Worm (Caenorhabditis elegans) whole organism, young adult: Measurements from ENCODE around the gene idpc-5.

Experiments
- B0261.1 ChIP-seq: sonication (generic microtip); optimal IDR thresholded peaks from 2 replicates; lab custom pipeline; 2016; ENCODE audit warnings: mild to moderate bottlenecking, missing genetic modification characterization, moderate library complexity, missing compliant biosample characterization
- C17E4.6 ChIP-seq: fragments of 200-800 bp; sonication (Bioruptor generic); IDR thresholded peaks from 2 replicates; pipeline ENCODE4 v1.3.6; 2022; ENCODE audit warnings: missing genetic modification reagents, missing genetic modification characterization, missing compliant biosample characterization
- D2030.7 ChIP-seq: fragments of 200-800 bp; sonication (Bioruptor generic); IDR thresholded peaks from 2 replicates; pipeline ENCODE4 v1.3.6; 2022; ENCODE audit warnings: missing genetic modification reagents, missing genetic modification characterization, missing compliant biosample characterization
- F10E7.11 ChIP-seq: sonication (generic microtip); optimal IDR thresholded peaks from 2 replicates; lab custom pipeline; 2017; ENCODE audit warnings: mild to moderate bottlenecking, missing genetic modification characterization, moderate library complexity, missing compliant biosample characterization
- F37B4.10 ChIP-seq: fragments of 200-800 bp; sonication (Bioruptor generic); IDR thresholded peaks from 2 replicates; pipeline ENCODE4 v1.3.6; 2022; ENCODE audit warnings: missing genetic modification characterization, missing compliant biosample characterization
- F39B2.1 ChIP-seq: fragments of 200-800 bp; sonication (Bioruptor generic); IDR thresholded peaks from 2 replicates; pipeline ENCODE4 v1.3.6; 2022; ENCODE audit warnings: missing genetic modification reagents, missing genetic modification characterization, missing compliant biosample characterization
- F57A8.1 ChIP-seq: fragments of 200-800 bp; sonication (Bioruptor generic); optimal IDR thresholded peaks from 2 replicates; lab custom pipeline; 2018; ENCODE audit warnings: mild to moderate bottlenecking, missing genetic modification characterization, moderate library complexity, missing compliant biosample characterization
- K11D2.4 ChIP-seq: fragments of 200-800 bp; sonication (Bioruptor generic); IDR thresholded peaks from 2 replicates; pipeline ENCODE4 v1.3.6; 2022; ENCODE audit warnings: missing genetic modification reagents, missing genetic modification characterization, missing compliant biosample characterization
- K12H6.12 ChIP-seq: fragments of 200-800 bp; sonication (Bioruptor generic); optimal IDR thresholded peaks from 2 replicates; lab custom pipeline; 2018; ENCODE audit warnings: mild to moderate bottlenecking, missing genetic modification characterization, missing compliant biosample characterization
- T07F8.4 ChIP-seq: sonication (generic microtip); optimal IDR thresholded peaks from 2 replicates; lab custom pipeline; 2016; ENCODE audit warnings: mild to moderate bottlenecking, missing genetic modification characterization, moderate library complexity, missing compliant biosample characterization
- Y53F4B.3 ChIP-seq: fragments of 200-800 bp; sonication (Bioruptor generic); IDR thresholded peaks from 2 replicates; pipeline ENCODE4 v1.3.6; 2022; ENCODE audit warnings: missing genetic modification reagents, missing genetic modification characterization, missing compliant biosample characterization
- Y95B8A.8 ChIP-seq: fragments of 200-800 bp; sonication (Bioruptor generic); IDR thresholded peaks from 2 replicates; pipeline ENCODE4 v1.3.6; 2022; ENCODE audit warnings: missing genetic modification reagents, missing genetic modification characterization, missing compliant biosample characterization
- attf-3 ChIP-seq: fragments of 200-800 bp; sonication (Bioruptor generic); conservative IDR thresholded peaks from 2 replicates; pipeline ENCODE4 v1.3.6; 2022; ENCODE audit warnings: missing genetic modification reagents, missing genetic modification characterization, missing compliant biosample characterization
- bed-2 ChIP-seq: fragments of 200-800 bp; sonication (Bioruptor generic); IDR thresholded peaks from 2 replicates; pipeline ENCODE4 v1.3.6; 2022; ENCODE audit warnings: missing genetic modification reagents, missing genetic modification characterization, missing compliant biosample characterization
- cebp-2 ChIP-seq: fragments of 200-800 bp; sonication (Bioruptor generic); IDR thresholded peaks from 2 replicates; pipeline ENCODE4 v1.3.6; 2022; ENCODE audit warnings: missing genetic modification characterization, missing compliant biosample characterization
- ceh-27 ChIP-seq: fragments of 200-800 bp; sonication (Bioruptor generic); optimal IDR thresholded peaks from 2 replicates; lab custom pipeline; 2018; ENCODE audit warnings: mild to moderate bottlenecking, missing genetic modification characterization, moderate library complexity, missing compliant biosample characterization
- ceh-58 ChIP-seq: fragments of 200-800 bp; sonication (Bioruptor generic); IDR thresholded peaks from 2 replicates; pipeline ENCODE4 v1.3.6; 2022; ENCODE audit warnings: missing genetic modification characterization, missing compliant biosample characterization
- ceh-79 ChIP-seq: sonication (generic microtip); optimal IDR thresholded peaks from 2 replicates; lab custom pipeline; 2017; ENCODE audit warnings: mild to moderate bottlenecking, missing genetic modification characterization, missing compliant biosample characterization
- chd-7 ChIP-seq: sonication (generic microtip); optimal IDR thresholded peaks from 2 replicates; lab custom pipeline; 2016; ENCODE audit warnings: mild to moderate bottlenecking, missing genetic modification characterization, moderate library complexity, missing compliant biosample characterization
- dox-1 ChIP-seq: fragments of 200-800 bp; sonication (Bioruptor generic); IDR thresholded peaks from 2 replicates; pipeline ENCODE4 v1.3.6; 2022; ENCODE audit warnings: missing genetic modification reagents, missing genetic modification characterization, missing compliant biosample characterization
- dpl-1 ChIP-seq: fragments of 150-350 bp; optimal IDR thresholded peaks from 2 replicates; lab custom pipeline; 2014; ENCODE audit warnings: missing biosample characterization, missing genetic modification reagents, missing genetic modification characterization
- egl-18 ChIP-seq: fragments of 200-800 bp; sonication (Bioruptor generic); IDR thresholded peaks from 2 replicates; pipeline ENCODE4 v1.3.6; 2022; ENCODE audit warnings: missing genetic modification reagents, missing genetic modification characterization, missing compliant biosample characterization
- egrh-3 ChIP-seq: fragments of 200-800 bp; sonication (Bioruptor generic); IDR thresholded peaks from 2 replicates; pipeline ENCODE4 v1.3.6; 2022; ENCODE audit warnings: missing genetic modification reagents, missing genetic modification characterization, missing compliant biosample characterization
- hlh-26 ChIP-seq: fragments of 200-800 bp; sonication (Bioruptor generic); conservative IDR thresholded peaks from 2 replicates; pipeline ENCODE4 v1.3.6; 2022; ENCODE audit warnings: missing genetic modification reagents, missing genetic modification characterization, missing compliant biosample characterization
- hrde-1 ChIP-seq: sonication (generic microtip); optimal IDR thresholded peaks from 2 replicates; lab custom pipeline; 2016; ENCODE audit warnings: missing genetic modification characterization, mild to moderate bottlenecking, missing compliant biosample characterization, moderate library complexity, missing genotype, missing genetic modification reagents, borderline replicate concordance
- hsf-1 ChIP-seq: fragments of 200-800 bp; sonication (Bioruptor generic); IDR thresholded peaks from 2 replicates; pipeline ENCODE4 v1.3.6; 2022; ENCODE audit warnings: missing genetic modification reagents, missing genetic modification characterization, missing compliant biosample characterization
- lin-26 ChIP-seq: fragments of 200-800 bp; sonication (Bioruptor generic); IDR thresholded peaks from 2 replicates; pipeline ENCODE4 v1.3.6; 2022; ENCODE audit warnings: missing genetic modification reagents, missing genetic modification characterization, missing compliant biosample characterization
- lin-54 ChIP-seq: fragments of 200-800 bp; sonication (Bioruptor generic); optimal IDR thresholded peaks from 2 replicates; lab custom pipeline; 2018; ENCODE audit warnings: mild to moderate bottlenecking, missing genetic modification characterization, missing compliant biosample characterization
- mcd-1 ChIP-seq: fragments of 200-800 bp; sonication (Bioruptor generic); IDR thresholded peaks from 2 replicates; pipeline ENCODE4 v1.3.6; 2022; ENCODE audit warnings: missing genetic modification reagents, missing genetic modification characterization, missing compliant biosample characterization
- mes-4 ChIP-seq: sonication (generic microtip); optimal IDR thresholded peaks from 2 replicates; lab custom pipeline; 2016; ENCODE audit warnings: missing genotype, missing genetic modification characterization, missing compliant biosample characterization
- mxl-1 ChIP-seq: sonication (generic microtip); optimal IDR thresholded peaks from 2 replicates; lab custom pipeline; 2016; ENCODE audit warnings: missing genetic modification characterization, missing compliant biosample characterization
- pbrm-1 ChIP-seq: fragments of 200-800 bp; sonication (Bioruptor generic); IDR thresholded peaks from 2 replicates; pipeline ENCODE4 v1.3.6; 2022; ENCODE audit warnings: missing genetic modification reagents, missing genetic modification characterization, missing compliant biosample characterization
- rec-8 ChIP-seq, 2 experiments: sonication (generic microtip); optimal IDR thresholded peaks; 2 replicates each; lab custom pipeline; 2016; ENCODE audit warnings: mild to moderate bottlenecking in 2 of 2, missing genetic modification characterization in 2 of 2, missing genetic modification reagents in 2 of 2, missing genotype in 2 of 2, missing biosample characterization in 1 of 2, missing compliant biosample characterization in 1 of 2, moderate library complexity in 1 of 2
- rpc-1 ChIP-seq, 2 experiments: fragments of 150-350 bp in 1 of 2; sonication (generic microtip) in 1 of 2; optimal IDR thresholded peaks; 2 replicates each; lab custom pipeline; 2014 to 2018; ENCODE audit warnings: missing biosample characterization in 1 of 2, missing genetic modification characterization in 1 of 2, missing genetic modification reagents in 1 of 2, missing genotype in 1 of 2
- sptf-2 ChIP-seq: fragments of 200-800 bp; sonication (Bioruptor generic); optimal IDR thresholded peaks from 2 replicates; lab custom pipeline; 2018; ENCODE audit warnings: mild to moderate bottlenecking, missing genetic modification characterization, missing compliant biosample characterization
- unc-62 ChIP-seq: fragments of 150-350 bp; optimal IDR thresholded peaks from 2 replicates; lab custom pipeline; 2014; ENCODE audit warnings: missing biosample characterization, missing genetic modification reagents, missing genetic modification characterization
- zfh-2 ChIP-seq: fragments of 200-800 bp; sonication (Bioruptor generic); conservative IDR thresholded peaks from 2 replicates; pipeline ENCODE4 v1.3.6; 2022; ENCODE audit warnings: missing genetic modification reagents, missing genetic modification characterization, missing compliant biosample characterization
- ztf-25 ChIP-seq: fragments of 200-800 bp; sonication (Bioruptor generic); IDR thresholded peaks from 2 replicates; pipeline ENCODE4 v1.3.6; 2022; ENCODE audit warnings: missing genetic modification reagents, missing genetic modification characterization, missing compliant biosample characterization

idpc-5 gene

DNA sequence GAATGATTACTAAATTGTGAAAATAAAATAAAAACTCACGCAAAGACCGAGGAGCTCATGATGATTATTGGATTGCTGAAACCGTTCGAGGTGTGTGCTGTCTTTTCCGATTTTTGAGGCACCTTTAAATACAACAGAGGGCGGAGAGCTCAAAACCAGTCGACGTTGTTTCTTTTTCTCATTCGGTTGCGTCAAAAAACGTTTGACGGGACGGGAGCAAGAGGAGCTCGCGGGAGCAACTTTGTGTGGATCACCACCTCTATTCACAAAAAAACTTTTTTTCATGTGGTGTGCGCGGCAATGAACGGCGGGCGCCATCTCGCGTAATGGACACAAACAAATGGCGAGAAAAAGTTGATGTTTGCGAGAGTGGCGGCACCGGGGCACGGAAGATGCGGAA is 6.4 kb upstream of the idpc-5 start, which contains the start of gene idpc-3:
Gene idpc-3, minus strand, starts transcription at position 101 of the 400 bp plus-strand sequence.
- no peak for TF ChIP-seq hsf-1 (GFP tag; lab: Robert Waterston, UW)

DNA sequence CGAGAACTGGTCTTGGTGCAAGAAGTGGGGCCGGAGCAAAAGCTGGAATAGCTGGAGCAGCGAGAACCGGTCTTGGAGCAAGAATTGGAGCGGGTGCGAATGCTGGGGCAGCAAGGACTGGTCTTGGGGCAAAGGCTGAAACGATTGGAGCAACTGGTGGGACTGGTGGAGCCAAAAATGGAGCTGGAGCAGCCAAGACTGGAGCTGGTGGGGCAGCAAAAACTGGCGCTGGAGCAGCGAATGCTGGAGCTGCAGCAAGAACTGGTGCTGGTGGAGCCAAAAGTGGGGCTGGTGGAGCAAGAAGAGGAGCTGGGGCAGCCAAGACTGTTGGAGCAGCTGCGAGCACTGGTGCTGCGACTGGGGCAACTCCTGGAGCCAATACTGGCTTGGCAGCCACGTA is 5.9 kb upstream of the idpc-5 start:
- peak; percentile 90 for TF ChIP-seq zfh-2
- TF ChIP-seq chd-7 (tag; lab: Kevin White, UChicago) = peak; percentile 52
- TF ChIP-seq B0261.1 (tag; lab: Kevin White, UChicago) = no peak
- peak; percentile 83 for TF ChIP-seq egrh-3
- peak; percentile 42; the same call in 1 of the 2 replicates for TF ChIP-seq dox-1 (GFP tag; lab: Robert Waterston, UW)
- TF ChIP-seq pbrm-1 = no peak

DNA sequence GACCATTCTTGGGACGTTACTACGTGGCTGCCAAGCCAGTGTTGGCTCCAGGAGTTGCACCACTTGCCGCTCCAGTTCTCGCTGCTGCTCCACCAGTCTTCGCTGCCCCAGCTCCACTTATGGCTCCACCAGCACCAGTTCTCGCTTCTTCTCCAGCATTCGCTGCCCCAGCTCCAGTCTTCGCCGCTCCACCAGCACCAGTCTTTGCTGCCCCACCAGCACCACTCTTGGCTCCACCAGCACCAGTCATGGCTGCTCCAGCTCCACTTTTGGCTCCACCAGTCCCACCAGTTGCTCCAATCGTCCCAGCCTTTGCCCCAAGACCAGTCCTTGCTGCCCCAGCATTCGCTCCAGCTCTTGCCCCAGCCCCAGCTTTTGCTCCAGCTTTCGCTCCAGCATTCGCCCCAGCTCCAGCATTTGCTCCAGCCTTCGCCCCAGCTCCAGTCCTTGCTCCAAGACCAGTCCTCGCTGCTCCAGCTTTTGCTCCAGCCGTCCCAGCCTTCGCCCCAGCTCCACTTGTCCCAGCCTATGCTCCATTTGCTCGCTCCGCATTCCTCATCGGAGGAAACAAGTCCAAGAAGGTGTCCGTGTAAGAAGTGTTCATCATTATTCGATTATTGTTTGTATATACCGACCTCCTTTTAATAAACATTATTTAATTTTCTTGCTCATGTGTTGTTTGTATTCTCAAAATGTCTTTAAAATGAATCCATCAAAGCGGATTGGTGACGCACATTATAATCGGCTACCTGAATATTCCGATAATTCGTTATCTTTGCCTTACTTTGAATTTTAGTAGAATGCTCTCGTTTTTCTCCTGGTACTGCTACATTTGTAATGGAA is 3.1 kb upstream of the idpc-5 start, which contains the start of gene T06E4.7:
Gene T06E4.7, plus strand, starts transcription at position 793 of the 843 bp plus-strand sequence.
- no peak for TF ChIP-seq C17E4.6 (GFP tag; lab: Robert Waterston, UW)
- peak; percentile 92 for TF ChIP-seq egrh-3
- no peak for TF ChIP-seq ceh-79 (tag; lab: Kevin White, UChicago)
- TF ChIP-seq rec-8 (tag; optimal IDR thresholded peaks at IDR 0.05; lab: Kevin White, UChicago) = no peak
- no peak for TF ChIP-seq Y53F4B.3
- TF ChIP-seq dox-1 (GFP tag; lab: Robert Waterston, UW) = 0 out of 2 replicates have a peak, but pooled peaks have one; percentile 34
- peak; percentile 20; the same call in 1 of the 2 replicates for TF ChIP-seq mcd-1 (GFP tag; lab: Robert Waterston, UW)
- peak; percentile 93 for TF ChIP-seq zfh-2
- TF ChIP-seq F37B4.10 (GFP tag; lab: Robert Waterston, UW) = 0 out of 2 replicates have a peak, but pooled peaks have one; percentile 4
- 0 out of 2 replicates have a peak, but pooled peaks have one; percentile 41 for TF ChIP-seq ztf-25 (GFP tag; lab: Robert Waterston, UW)
- TF ChIP-seq cebp-2 = no peak
- no peak for TF ChIP-seq ceh-58 (GFP tag; lab: Robert Waterston, UW)
- TF ChIP-seq chd-7 (tag; lab: Kevin White, UChicago) = peak; percentile 32
- 0 out of 2 replicates have a peak, but pooled peaks have one; percentile 10 for TF ChIP-seq D2030.7
- peak; percentile 13 for TF ChIP-seq ceh-27

DNA sequence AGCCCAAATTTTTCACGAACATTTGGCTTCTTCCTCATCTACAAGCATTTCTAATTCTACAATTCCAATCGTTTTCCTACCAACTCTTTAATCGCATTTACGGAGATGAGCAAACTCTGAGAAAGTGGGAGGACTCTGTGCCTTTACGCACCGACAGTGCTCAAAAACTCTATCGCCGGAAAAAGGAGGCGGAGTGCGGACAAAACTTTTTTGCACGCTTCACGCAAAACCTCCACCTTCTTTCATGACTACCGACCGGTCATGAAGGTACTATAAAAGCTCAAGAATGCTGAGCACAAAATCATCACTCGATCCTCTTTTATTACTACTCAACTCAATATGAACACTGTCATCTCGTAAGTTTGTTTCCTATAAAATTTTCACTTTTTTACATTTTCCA is 2.4 kb upstream of the idpc-5 start, which contains the start of gene idpc-4:
Gene idpc-4, plus strand, starts transcription at position 301 of the 400 bp plus-strand sequence.
- TF ChIP-seq mxl-1 (tag; lab: Kevin White, UChicago) (no peak), B0261.1 (tag; lab: Kevin White, UChicago) (no peak), rpc-1 (optimal IDR thresholded peaks at IDR 0.05; lab: Kevin White, UChicago) (no peak), rpc-1 (tag; optimal IDR thresholded peaks at IDR 0.05; lab: Kevin White, UChicago) (no peak), attf-3 (no peak), hrde-1 (tag; lab: Kevin White, UChicago) (no peak), ceh-58 (GFP tag; lab: Robert Waterston, UW) (no peak)
- TF ChIP-seq, all 124 proteins: peak for 0

DNA sequence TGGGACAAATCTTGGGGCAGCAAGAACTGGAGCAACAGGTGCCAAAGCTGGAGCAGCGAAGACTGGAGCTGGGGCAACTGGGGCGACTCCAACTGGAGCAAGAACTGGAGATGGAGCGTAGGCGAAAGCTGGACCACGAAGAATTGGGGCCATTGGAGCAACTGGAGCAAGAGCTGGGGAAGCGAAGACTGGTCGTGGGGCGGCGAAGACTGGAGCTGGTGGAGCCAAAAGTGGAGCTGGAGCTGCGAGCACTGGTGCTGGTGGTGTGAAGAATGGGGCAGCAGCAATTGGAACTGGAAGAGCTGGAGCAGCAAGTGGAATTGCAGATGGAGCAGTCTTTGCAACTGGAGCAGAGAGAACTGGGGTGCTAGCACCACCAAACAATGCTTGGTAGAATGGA is 396 bp downstream of the idpc-5 start:
- TF ChIP-seq hlh-26 (0 out of 2 replicates have a peak, but pooled peaks have one; percentile 10), zfh-2 (peak; percentile 76), egrh-3 (peak; percentile 79; the same call in 1 of the 2 replicates)

DNA sequence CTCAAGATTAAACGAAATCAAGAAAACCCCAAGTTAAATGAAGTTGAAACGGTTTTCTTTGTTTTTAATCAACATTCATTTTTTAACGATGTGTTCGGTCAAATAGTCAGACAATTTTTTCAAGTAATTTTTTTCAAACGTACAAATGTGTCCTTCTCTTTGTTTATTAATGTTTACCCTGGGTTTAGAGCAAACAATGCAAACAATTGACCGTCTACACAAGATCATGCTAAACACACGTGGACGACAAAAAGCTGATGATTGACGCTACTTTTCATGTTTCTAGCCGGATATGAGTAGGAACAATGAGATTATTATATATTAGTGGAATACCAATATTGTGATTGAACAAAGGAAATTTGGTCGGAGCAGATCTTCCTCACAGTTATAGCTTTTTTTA is 1.3 kb downstream of the idpc-5 start:
- TF ChIP-seq lin-54 (no peak), sptf-2 (GFP tag; lab: Kevin White, UChicago) (no peak), mes-4 (tag; lab: Kevin White, UChicago) (no peak), K12H6.12 (tag; lab: Kevin White, UChicago) (no peak), lin-26 (GFP tag; lab: Robert Waterston, UW) (no peak), bed-2 (GFP tag; lab: Robert Waterston, UW) (no peak), K11D2.4 (GFP tag; lab: Robert Waterston, UW) (no peak), chd-7 (tag; lab: Kevin White, UChicago) (no peak), F57A8.1 (GFP tag; lab: Kevin White, UChicago) (no peak), unc-62 (no peak), dpl-1 (GFP tag; lab: Kevin White, UChicago) (no peak), T07F8.4 (no peak), F39B2.1 (GFP tag; lab: Robert Waterston, UW) (no peak), Y95B8A.8 (no peak), F10E7.11 (tag; lab: Kevin White, UChicago) (no peak), egl-18 (no peak)
